Fruit fly (Drosophila melanogaster) whole organism, adult: Measurements from ENCODE around the gene polo.

Experiments used
- CG12768 ChIP-seq: fragments of 200-800 bp; sonication (Bioruptor generic); optimal IDR thresholded peaks from 2 replicates; lab custom pipeline; 2017; ENCODE audit warnings: missing biosample characterization, missing genetic modification characterization, mild to moderate bottlenecking, moderate library complexity, missing genetic modification reagents
- CG14711 ChIP-seq: fragments of 200-800 bp; sonication (Bioruptor generic); optimal IDR thresholded peaks from 2 replicates; lab custom pipeline; 2018; ENCODE audit warnings: missing biosample characterization, mild to moderate bottlenecking, missing genetic modification characterization, moderate library complexity
- bab1 ChIP-seq: fragments of 200-800 bp; sonication (Bioruptor generic); optimal IDR thresholded peaks from 3 replicates; lab custom pipeline; 2019; ENCODE audit warnings: missing biosample characterization, mild to moderate bottlenecking, missing genetic modification characterization, moderate library complexity
- cnc ChIP-seq, 2 experiments: fragments of >200 bp; optimal IDR thresholded peaks; 2 replicates each; lab custom pipeline; 2017

dm6 chr3L:20275235-20275634, 34.2 kb upstream of the polo start, which contains the start of gene CG17122:
- no peak for TF ChIP-seq CG14711
- no peak for TF ChIP-seq cnc (optimal IDR thresholded peaks at IDR 0.05; lab: Kevin White, UChicago)
- TF ChIP-seq CG12768 (GFP tag; lab: Kevin White, UChicago) = no peak
- TF ChIP-seq bab1 (GFP tag; lab: Kevin White, UChicago) = no peak
